Worm (Caenorhabditis elegans): ENCODE results near the gene F52C6.3.
"Not testable (repeated sequence)": the region's sequence is repeated elsewhere in the genome, so short reads cannot be mapped to it uniquely, and the experiment has no call there.

F52C6.3 gene

ce11 chrII:1928578-1928977, 4.0 kb downstream of the F52C6.3 start:
- no peak for TF ChIP-seq ceh-43 (GFP tag; optimal IDR thresholded peaks at IDR 0.05)
- no peak for TF ChIP-seq flh-1 (GFP tag; optimal IDR thresholded peaks at IDR 0.05)
- no peak for TF ChIP-seq unc-39 (tag; optimal IDR thresholded peaks at IDR 0.05)
- no peak for TF ChIP-seq nhr-76 (tag; optimal IDR thresholded peaks at IDR 0.05)
- no peak for TF ChIP-seq unc-120 (tag; optimal IDR thresholded peaks at IDR 0.05; ENCODE audit: poor library complexity, severe bottlenecking)
- no peak for TF ChIP-seq ceh-83 (GFP tag; optimal IDR thresholded peaks at IDR 0.05)
- TF ChIP-seq pha-4 (tag; optimal IDR thresholded peaks at IDR 0.05): no peak
- no peak for TF ChIP-seq unc-62 (GFP tag; optimal IDR thresholded peaks at IDR 0.05)
- no peak for TF ChIP-seq zip-8 (tag; optimal IDR thresholded peaks at IDR 0.05)
- TF ChIP-seq drap-1 (GFP tag; optimal IDR thresholded peaks at IDR 0.05): no peak
- no peak for TF ChIP-seq lin-13 (tag; optimal IDR thresholded peaks at IDR 0.05)

ce11 chrII:1939652-1940051, 15.1 kb downstream of the F52C6.3 start, which contains the start of gene ZK250.13:
Gene ZK250.13, minus strand, starts transcription at chrII:1939752.
- no peak for TF ChIP-seq bed-3 (GFP tag; optimal IDR thresholded peaks at IDR 0.05)
- TF ChIP-seq nhr-237 (tag; optimal IDR thresholded peaks at IDR 0.05): no peak
- no peak for TF ChIP-seq unc-39 (tag; optimal IDR thresholded peaks at IDR 0.05)
- TF ChIP-seq lin-32 (GFP tag; optimal IDR thresholded peaks at IDR 0.05): no peak
- no peak for TF ChIP-seq unc-62 (GFP tag; optimal IDR thresholded peaks at IDR 0.05)
- no peak for TF ChIP-seq sem-2 (GFP tag; optimal IDR thresholded peaks at IDR 0.05)
- no peak for TF ChIP-seq flh-1 (GFP tag; optimal IDR thresholded peaks at IDR 0.05)
- TF ChIP-seq mab-5 (tag; optimal IDR thresholded peaks at IDR 0.05): no peak

ce11 chrII:1945093-1945492, 20.5 kb downstream of the F52C6.3 start, which contains the start of gene ZK250.14:
Gene ZK250.14, minus strand, starts transcription at chrII:1945193.
- TF ChIP-seq lin-32 (GFP tag; optimal IDR thresholded peaks at IDR 0.05): no peak
- TF ChIP-seq lsy-2 (tag; optimal IDR thresholded peaks at IDR 0.05): no peak
- TF ChIP-seq lin-13 (tag; optimal IDR thresholded peaks at IDR 0.05): no peak
- no peak for TF ChIP-seq unc-62 (GFP tag; optimal IDR thresholded peaks at IDR 0.05)
- TF ChIP-seq ceh-39 (tag; optimal IDR thresholded peaks at IDR 0.05): no peak
- TF ChIP-seq snpc-4 (tag; optimal IDR thresholded peaks at IDR 0.05): no peak
- TF ChIP-seq ceh-83 (GFP tag; optimal IDR thresholded peaks at IDR 0.05): no peak
- TF ChIP-seq tbx-8 (GFP tag; optimal IDR thresholded peaks at IDR 0.05): no peak
- TF ChIP-seq zip-8 (tag; optimal IDR thresholded peaks at IDR 0.05): no peak
- no peak for TF ChIP-seq mep-1 (tag; optimal IDR thresholded peaks at IDR 0.05)
- TF ChIP-seq sem-2 (GFP tag; optimal IDR thresholded peaks at IDR 0.05): no peak
- no peak for TF ChIP-seq unc-39 (tag; optimal IDR thresholded peaks at IDR 0.05)
- TF ChIP-seq pha-4 (tag; optimal IDR thresholded peaks at IDR 0.05): no peak
- no peak for TF ChIP-seq sptf-1 (tag; optimal IDR thresholded peaks at IDR 0.05)
- no peak for TF ChIP-seq elt-3 (tag; optimal IDR thresholded peaks at IDR 0.05)
- no peak for TF ChIP-seq M03D4.4 (tag; optimal IDR thresholded peaks at IDR 0.05)
- no peak for TF ChIP-seq bed-3 (GFP tag; optimal IDR thresholded peaks at IDR 0.05)
- no peak for TF ChIP-seq flh-1 (GFP tag; optimal IDR thresholded peaks at IDR 0.05)

ce11 chrII:1946427-1946826, 21.9 kb downstream of the F52C6.3 start, which contains the start of gene math-48:
Gene math-48, minus strand, starts transcription at chrII:1946527.
- TF ChIP-seq mls-2 (tag; optimal IDR thresholded peaks at IDR 0.05) (no peak), ces-1 (GFP tag; optimal IDR thresholded peaks at IDR 0.05) (no peak), nhr-12 (tag; optimal IDR thresholded peaks at IDR 0.05) (no peak), ceh-43 (GFP tag; optimal IDR thresholded peaks at IDR 0.05) (no peak), ham-2 (GFP tag; optimal IDR thresholded peaks at IDR 0.05) (no peak), elt-1 (tag; optimal IDR thresholded peaks at IDR 0.05; ENCODE audit: borderline replicate concordance, insufficient read depth) (no peak), lin-32 (GFP tag; optimal IDR thresholded peaks at IDR 0.05) (no peak), unc-120 (tag; optimal IDR thresholded peaks at IDR 0.05; ENCODE audit: poor library complexity, severe bottlenecking) (no peak), nhr-237 (tag; optimal IDR thresholded peaks at IDR 0.05) (no peak), elt-3 (tag; optimal IDR thresholded peaks at IDR 0.05) (no peak), cnd-1 (tag; optimal IDR thresholded peaks at IDR 0.05) (no peak)

ce11 chrII:1948393-1948792, 23.8 kb downstream of the F52C6.3 start, which contains the start of gene ZK250.2:
Gene ZK250.2, plus strand, starts transcription at chrII:1948693.
- not testable (repeated sequence) for TF ChIP-seq cnd-1 (tag; optimal IDR thresholded peaks at IDR 0.05); nhr-28 (tag; optimal IDR thresholded peaks at IDR 0.05); tbx-8 (GFP tag; optimal IDR thresholded peaks at IDR 0.05)

Measured in whole organism, mixed stage, embryonic.